Worm (Caenorhabditis elegans): ENCODE results near the gene F53A3.7.

DNA sequence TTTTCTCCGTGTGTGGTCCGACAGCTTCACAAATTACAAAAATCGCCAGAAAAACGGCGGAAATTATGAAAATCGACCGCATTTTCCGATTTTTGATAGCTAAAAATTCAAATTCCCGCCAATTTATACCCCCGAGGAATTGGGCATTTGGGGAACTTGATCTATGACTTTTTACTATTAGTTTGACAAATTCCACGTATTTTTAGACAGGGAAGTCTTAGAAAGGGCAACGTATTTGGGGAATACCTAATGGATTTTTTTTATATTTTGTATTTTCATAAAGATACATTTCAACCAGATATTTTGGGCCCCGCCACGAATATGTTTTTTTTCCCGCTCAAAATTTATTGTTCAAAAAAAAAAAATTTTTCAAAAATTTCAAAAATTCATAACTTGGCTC, 33.5 kb downstream of the F53A3.7 start, which contains the start of gene Y39A3B.7:
- TF ChIP-seq mep-1 (tag; optimal IDR thresholded peaks at IDR 0.05) (no peak), elt-3 (tag; optimal IDR thresholded peaks at IDR 0.05) (no peak), lin-13 (tag; optimal IDR thresholded peaks at IDR 0.05) (no peak), drap-1 (GFP tag; optimal IDR thresholded peaks at IDR 0.05) (no peak)

Measured in whole organism, mixed stage, embryonic.